Worm (Caenorhabditis elegans): ENCODE measurements around the gene W06A11.1.
A peak's percentile ranks its signal among the peaks of the same experiment; 100 is the strongest.

Gene W06A11.1

ce11 chrII:4090790-4091189, 23.4 kb downstream of the W06A11.1 start:
- TF ChIP-seq lin-39 (tag; optimal IDR thresholded peaks at IDR 0.05) (no peak), nhr-23 (tag; optimal IDR thresholded peaks at IDR 0.05) (no peak), sma-3 (GFP tag; optimal IDR thresholded peaks at IDR 0.05) (peak; percentile 6), sma-9 (GFP tag; optimal IDR thresholded peaks at IDR 0.05) (peak; percentile 85), sma-9 (tag; optimal IDR thresholded peaks at IDR 0.05) (no peak), gmeb-1 (tag; optimal IDR thresholded peaks at IDR 0.05) (peak; percentile 18), nhr-21 (tag; optimal IDR thresholded peaks at IDR 0.05) (peak; percentile 54), ceh-82 (tag; optimal IDR thresholded peaks at IDR 0.05) (no peak), unc-39 (tag; optimal IDR thresholded peaks at IDR 0.05) (no peak), nhr-129 (tag; optimal IDR thresholded peaks at IDR 0.05) (peak; percentile 47), ama-1 (optimal IDR thresholded peaks at IDR 0.05) (peak; percentile 59)

ce11 chrII:4091828-4092227, 24.5 kb downstream of the W06A11.1 start, which contains the start of gene R11F4.1:
R11F4.1 (plus strand) TSS chrII:4091930.
- TF ChIP-seq nhr-11 (tag; optimal IDR thresholded peaks at IDR 0.05) (no peak), fos-1 (tag; optimal IDR thresholded peaks at IDR 0.05) (no peak), sma-9 (GFP tag; optimal IDR thresholded peaks at IDR 0.05) (no peak), sma-9 (tag; optimal IDR thresholded peaks at IDR 0.05) (no peak), peb-1 (tag; optimal IDR thresholded peaks at IDR 0.05) (no peak), dmd-4 (tag; optimal IDR thresholded peaks at IDR 0.05) (no peak)

ce11 chrII:4092502-4092901, 25.1 kb downstream of the W06A11.1 start:
- TF ChIP-seq nhr-6 (tag; optimal IDR thresholded peaks at IDR 0.05) (no peak), unc-39 (tag; optimal IDR thresholded peaks at IDR 0.05) (no peak), elt-3 (tag; optimal IDR thresholded peaks at IDR 0.05) (no peak), ZK546.5 (tag; optimal IDR thresholded peaks at IDR 0.05) (no peak), mdl-1 (tag; optimal IDR thresholded peaks at IDR 0.05) (no peak), lsy-2 (tag; optimal IDR thresholded peaks at IDR 0.05) (peak in 1 of 2 experiments; percentile 13), C34F6.9 (tag; optimal IDR thresholded peaks at IDR 0.05) (no peak), unc-62 (GFP tag; optimal IDR thresholded peaks at IDR 0.05) (no peak), gmeb-1 (tag; optimal IDR thresholded peaks at IDR 0.05) (no peak)

- TF ChIP-seq sma-9 (GFP tag; optimal IDR thresholded peaks at IDR 0.05) (peak; percentile 32), sma-9 (tag; optimal IDR thresholded peaks at IDR 0.05) (no peak), nhr-21 (tag; optimal IDR thresholded peaks at IDR 0.05) (peak; percentile 57), sma-3 (GFP tag; optimal IDR thresholded peaks at IDR 0.05) (peak; percentile 32), ama-1 (optimal IDR thresholded peaks at IDR 0.05) (peak; percentile 68), lsy-2 (tag; optimal IDR thresholded peaks at IDR 0.05) (peak; percentile 2 to 88), egl-27 (tag; optimal IDR thresholded peaks at IDR 0.05) (no peak)
These were observed 26.9 kb downstream of the W06A11.1 start for ce11 chrII:4094030-4094846.

ce11 chrII:4098759-4099158, 31.4 kb downstream of the W06A11.1 start:
- TF ChIP-seq nhr-129 (tag; optimal IDR thresholded peaks at IDR 0.05) (no peak), nhr-21 (tag; optimal IDR thresholded peaks at IDR 0.05) (no peak), ZK546.5 (tag; optimal IDR thresholded peaks at IDR 0.05) (no peak), blmp-1 (tag; optimal IDR thresholded peaks at IDR 0.05; ENCODE audit: insufficient read depth) (no peak), mdl-1 (tag; optimal IDR thresholded peaks at IDR 0.05) (no peak), lin-39 (tag; optimal IDR thresholded peaks at IDR 0.05) (no peak), elt-1 (tag; optimal IDR thresholded peaks at IDR 0.05) (no peak), lin-13 (GFP tag; optimal IDR thresholded peaks at IDR 0.05) (no peak), unc-39 (tag; optimal IDR thresholded peaks at IDR 0.05) (no peak), elt-3 (tag; optimal IDR thresholded peaks at IDR 0.05) (no peak), unc-55 (GFP tag; optimal IDR thresholded peaks at IDR 0.05) (no peak), nhr-10 (tag; optimal IDR thresholded peaks at IDR 0.05) (no peak), snpc-4 (tag; optimal IDR thresholded peaks at IDR 0.05) (no peak)

ce11 chrII:4100485-4100884, 33.1 kb downstream of the W06A11.1 start, which contains the start of gene rhgf-2:
rhgf-2 (plus strand) TSS chrII:4100785.
- TF ChIP-seq nhr-23 (tag; optimal IDR thresholded peaks at IDR 0.05) (no peak), lin-11 (tag; optimal IDR thresholded peaks at IDR 0.05) (no peak), ztf-4 (tag; optimal IDR thresholded peaks at IDR 0.05) (no peak), aly-2 (tag; optimal IDR thresholded peaks at IDR 0.05) (no peak), skn-1 (tag; optimal IDR thresholded peaks at IDR 0.05) (no peak), fos-1 (tag; optimal IDR thresholded peaks at IDR 0.05) (no peak), C34F6.9 (tag; optimal IDR thresholded peaks at IDR 0.05) (no peak), mdl-1 (tag; optimal IDR thresholded peaks at IDR 0.05) (no peak), egl-27 (tag; optimal IDR thresholded peaks at IDR 0.05) (no peak), mab-5 (tag; optimal IDR thresholded peaks at IDR 0.05) (no peak), ama-1 (optimal IDR thresholded peaks at IDR 0.05) (no peak), lsy-2 (tag; optimal IDR thresholded peaks at IDR 0.05) (no peak), unc-55 (GFP tag; optimal IDR thresholded peaks at IDR 0.05) (no peak), crh-2 (tag; optimal IDR thresholded peaks at IDR 0.05) (no peak), ztf-1 (GFP tag; conservative IDR thresholded peaks at IDR 0.05) (no peak), blmp-1 (tag; optimal IDR thresholded peaks at IDR 0.05; ENCODE audit: insufficient read depth) (no peak), Y55F3AM.14 (GFP tag; optimal IDR thresholded peaks at IDR 0.05) (no peak)
